Worm (Caenorhabditis elegans) whole organism, L4 larva: Measurements from ENCODE around the gene cyp-34A6.

ENCODE experiments used
- F49E8.2 ChIP-seq: sonication (generic microtip); optimal IDR thresholded peaks from 2 replicates; lab custom pipeline; 2016; ENCODE audit warnings: missing compliant biosample characterization, mild to moderate bottlenecking, missing genetic modification characterization, borderline replicate concordance
- hlh-30 ChIP-seq: sonication (generic microtip); optimal IDR thresholded peaks from 2 replicates; lab custom pipeline; 2017; ENCODE audit warnings: antibody characterized with exemption, mild to moderate bottlenecking, missing genetic modification characterization, missing compliant biosample characterization; ENCODE audit not compliant: insufficient read depth
- lin-29 ChIP-seq: fragments of 200-800 bp; sonication (Bioruptor generic); IDR thresholded peaks from 2 replicates; pipeline ENCODE4 v1.3.6; 2022; ENCODE audit warnings: missing genetic modification reagents, missing genetic modification characterization, missing compliant biosample characterization
- nhr-76 ChIP-seq: fragments of 150-350 bp; optimal IDR thresholded peaks from 2 replicates; lab custom pipeline; 2014; ENCODE audit warnings: missing biosample characterization, missing genetic modification characterization
- saeg-2 ChIP-seq: fragments of 200-800 bp; sonication (Bioruptor generic); IDR thresholded peaks from 2 replicates; pipeline ENCODE4 v1.3.6; 2022; ENCODE audit warnings: missing genetic modification reagents, missing genetic modification characterization, missing compliant biosample characterization

DNA sequence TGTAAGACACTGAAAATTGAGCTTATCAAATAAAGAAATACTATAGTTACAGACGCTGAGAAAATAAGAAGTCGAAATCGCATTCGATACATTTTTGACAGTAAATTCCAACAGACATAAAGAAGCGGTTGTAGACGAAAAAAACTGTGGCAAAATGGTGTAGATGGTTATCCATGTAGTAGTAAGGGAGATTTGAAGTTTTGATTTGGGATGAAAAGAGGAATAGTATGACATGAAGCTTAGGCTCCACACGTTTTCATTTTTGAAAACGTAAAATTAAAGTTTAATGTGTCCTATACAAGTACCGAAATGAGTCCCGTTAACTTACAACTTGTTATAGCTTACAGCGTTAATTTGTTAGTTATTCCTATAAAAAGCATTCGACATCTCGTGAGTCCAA is 32.9 kb upstream of the cyp-34A6 start, which contains the start of gene K09D9.9:
- TF ChIP-seq F49E8.2 (tag; lab: Kevin White, UChicago): no peak
- TF ChIP-seq hlh-30 (tag; lab: Kevin White, UChicago): no peak
- TF ChIP-seq lin-29 (GFP tag; lab: Robert Waterston, UW): no peak
- no peak for TF ChIP-seq saeg-2 (GFP tag; lab: Robert Waterston, UW)
- TF ChIP-seq nhr-76: no peak
